Fruit fly (Drosophila melanogaster) whole organism, embryonic: ENCODE data around the gene Pka-C3.

Source experiments
- Atf-2 ChIP-seq: fragments of 200-800 bp; sonication (Bioruptor generic); optimal IDR thresholded peaks from 2 replicates; lab custom pipeline; 2016; ENCODE audit warnings: missing biosample characterization, missing genetic modification characterization
- BtbVII ChIP-seq: fragments of 200-800 bp; sonication (Bioruptor generic); optimal IDR thresholded peaks from 3 replicates; lab custom pipeline; 2017; ENCODE audit warnings: missing biosample characterization, mild to moderate bottlenecking, missing genetic modification characterization
- CG11560 ChIP-seq: fragments of 200-800 bp; sonication (Bioruptor generic); IDR thresholded peaks from 3 replicates; pipeline ENCODE4 v1.3.6; 2022; ENCODE audit warnings: missing biosample characterization, missing genetic modification characterization
- CG5953 ChIP-seq: fragments of 200-800 bp; sonication (Bioruptor generic); IDR thresholded peaks from 2 replicates; pipeline ENCODE4 v1.3.6; 2022; ENCODE audit warnings: missing biosample characterization, missing genetic modification characterization
- Ravus ChIP-seq: fragments of 200-800 bp; sonication (Bioruptor generic); IDR thresholded peaks from 2 replicates; pipeline ENCODE4 v1.3.6; 2022; ENCODE audit warnings: missing biosample characterization, missing genetic modification characterization
- Six4 ChIP-seq: fragments of 200-800 bp; sonication (Bioruptor generic); optimal IDR thresholded peaks from 2 replicates; lab custom pipeline; 2016; ENCODE audit warnings: missing biosample characterization, missing genetic modification characterization
- Xbp1 ChIP-seq: fragments of 200-800 bp; sonication (Bioruptor generic); optimal IDR thresholded peaks from 3 replicates; lab custom pipeline; 2016; ENCODE audit warnings: missing biosample characterization, mild to moderate bottlenecking, missing genetic modification characterization
- ac ChIP-seq: fragments of 200-800 bp; sonication (Bioruptor generic); optimal IDR thresholded peaks from 3 replicates; lab custom pipeline; 2017; ENCODE audit warnings: missing biosample characterization, mild to moderate bottlenecking, missing genetic modification characterization
- crol ChIP-seq: fragments of 200-800 bp; sonication (Bioruptor generic); IDR thresholded peaks from 2 replicates; pipeline ENCODE4 v1.3.6; 2022; ENCODE audit warnings: missing biosample characterization, missing genetic modification characterization
- jigr1 ChIP-seq: fragments of 200-800 bp; sonication (Bioruptor generic); IDR thresholded peaks from 3 replicates; pipeline ENCODE4 v1.3.6; 2022; ENCODE audit warnings: missing biosample characterization, missing genetic modification characterization
- pb ChIP-seq: fragments of 200-800 bp; sonication (Bioruptor generic); optimal IDR thresholded peaks from 3 replicates; lab custom pipeline; 2016; ENCODE audit warnings: missing biosample characterization, missing genetic modification characterization
- pum ChIP-seq: fragments of 200-800 bp; sonication (Bioruptor generic); optimal IDR thresholded peaks from 2 replicates; lab custom pipeline; 2016; ENCODE audit warnings: missing biosample characterization, missing genetic modification characterization
- pzg ChIP-seq: fragments of 200-800 bp; sonication (Bioruptor generic); optimal IDR thresholded peaks from 3 replicates; lab custom pipeline; 2018; ENCODE audit warnings: missing biosample characterization, mild to moderate bottlenecking, missing genetic modification characterization, moderate library complexity

dm6 chr3L:15921043-15921621 is 33.5 kb downstream of the Pka-C3 start:
- TF ChIP-seq Six4 (GFP tag; lab: Kevin White, UChicago) (no peak), ac (GFP tag; lab: Kevin White, UChicago) (no peak), Xbp1 (GFP tag; lab: Kevin White, UChicago) (peak; percentile 25), pzg (GFP tag; lab: Kevin White, UChicago) (no peak), CG11560 (tag; lab: Robert Waterston, UW) (no peak), pum (no peak), Ravus (no peak), pb (GFP tag; lab: Kevin White, UChicago) (no peak), BtbVII (GFP tag; lab: Kevin White, UChicago) (peak; percentile 56), CG5953 (GFP tag; lab: Robert Waterston, UW) (no peak), Atf-2 (GFP tag; lab: Kevin White, UChicago) (no peak), jigr1 (GFP tag; lab: Robert Waterston, UW) (no peak), crol (GFP tag; lab: Robert Waterston, UW) (no peak)
